Worm (Caenorhabditis elegans) whole organism, L1 larva: ENCODE measurements around the gene F42H10.3.

Experiments used
- sptf-1 ChIP-seq: fragments of 150-350 bp; optimal IDR thresholded peaks from 2 replicates; lab custom pipeline; 2014; ENCODE audit warnings: missing biosample characterization, missing genetic modification characterization
- unc-62 ChIP-seq: fragments of 150-350 bp; optimal IDR thresholded peaks from 2 replicates; lab custom pipeline; 2014; ENCODE audit warnings: missing biosample characterization, missing genetic modification reagents, missing genetic modification characterization

DNA sequence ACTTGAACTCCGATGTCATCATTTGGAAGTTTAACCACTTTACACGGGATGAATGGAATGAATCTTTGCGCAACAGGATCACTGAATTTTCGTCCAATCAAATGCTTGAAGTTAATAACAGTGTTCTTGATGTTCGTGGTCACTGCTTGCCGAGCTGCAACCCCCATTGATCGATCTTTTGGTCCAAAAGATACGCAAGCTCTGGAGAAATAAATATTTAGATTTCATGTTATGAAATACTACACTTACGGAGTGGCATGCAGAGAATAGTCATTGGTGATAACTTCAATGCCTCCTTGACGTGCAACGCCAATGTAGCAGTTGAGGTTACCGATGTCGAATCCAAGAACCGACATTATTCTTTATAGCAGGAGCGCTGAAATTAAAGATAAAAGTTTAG, 37.4 kb upstream of the F42H10.3 start, which contains the start of gene hsp-110:
- TF ChIP-seq sptf-1 (tag; lab: Kevin White, UChicago) (no peak), unc-62 (GFP tag; lab: Kevin White, UChicago) (no peak)
